Fruit fly (Drosophila melanogaster) whole organism, embryonic: ENCODE measurements around the gene CG13365.

ENCODE experiments used
- CG11504 ChIP-seq: fragments of 200-800 bp; sonication (Bioruptor generic); optimal IDR thresholded peaks from 3 replicates; lab custom pipeline; 2019; ENCODE audit warnings: missing biosample characterization, mild to moderate bottlenecking, missing genetic modification characterization, moderate library complexity
- CG11696 ChIP-seq: fragments of 200-800 bp; sonication (Bioruptor generic); IDR thresholded peaks from 2 replicates; pipeline ENCODE4 v1.3.6; 2022; ENCODE audit warnings: missing biosample characterization, missing genetic modification characterization
- CG12155 ChIP-seq: fragments of 200-800 bp; sonication (Bioruptor generic); optimal IDR thresholded peaks from 3 replicates; lab custom pipeline; 2016; ENCODE audit warnings: missing biosample characterization, missing genetic modification characterization
- CG13296 ChIP-seq: fragments of 200-800 bp; sonication (Bioruptor generic); optimal IDR thresholded peaks from 3 replicates; lab custom pipeline; 2018; ENCODE audit warnings: missing biosample characterization, mild to moderate bottlenecking, missing genetic modification characterization
- CG13424 ChIP-seq: fragments of 200-800 bp; sonication (Bioruptor generic); optimal IDR thresholded peaks from 2 replicates; lab custom pipeline; 2019; ENCODE audit warnings: missing biosample characterization, mild to moderate bottlenecking, missing genetic modification characterization, moderate library complexity
- CG14667 ChIP-seq: fragments of 200-800 bp; sonication (Bioruptor generic); IDR thresholded peaks from 2 replicates; pipeline ENCODE4 v1.3.6; 2022; ENCODE audit warnings: missing biosample characterization, missing genetic modification characterization
- CG14965 ChIP-seq: fragments of 200-800 bp; sonication (Bioruptor generic); optimal IDR thresholded peaks from 2 replicates; lab custom pipeline; 2016; ENCODE audit warnings: missing biosample characterization, missing genetic modification characterization, borderline replicate concordance
- CG16779 ChIP-seq: fragments of 200-800 bp; sonication (Bioruptor generic); IDR thresholded peaks from 2 replicates; pipeline ENCODE4 v1.3.6; 2022; ENCODE audit warnings: missing biosample characterization, missing genetic modification characterization
- CG17186 ChIP-seq: fragments of 200-800 bp; sonication (Bioruptor generic); optimal IDR thresholded peaks from 3 replicates; lab custom pipeline; 2017; ENCODE audit warnings: missing biosample characterization, missing genetic modification reagents, missing genetic modification characterization
- CG18619 ChIP-seq: fragments of 200-800 bp; sonication (Bioruptor generic); optimal IDR thresholded peaks from 3 replicates; lab custom pipeline; 2017; ENCODE audit warnings: missing biosample characterization, mild to moderate bottlenecking, missing genetic modification characterization
- CG2202 ChIP-seq: fragments of 200-800 bp; sonication (Bioruptor generic); optimal IDR thresholded peaks from 2 replicates; lab custom pipeline; 2018; ENCODE audit warnings: missing biosample characterization, mild to moderate bottlenecking, missing genetic modification characterization
- CG3407 ChIP-seq: fragments of 200-800 bp; sonication (Bioruptor generic); optimal IDR thresholded peaks from 2 replicates; lab custom pipeline; 2018; ENCODE audit warnings: missing biosample characterization, mild to moderate bottlenecking, missing genetic modification characterization
- CG4360 ChIP-seq: fragments of 200-800 bp; sonication (Bioruptor generic); IDR thresholded peaks from 2 replicates; pipeline ENCODE4 v1.3.6; 2022; ENCODE audit warnings: missing biosample characterization, missing genetic modification characterization
- CG4404 ChIP-seq: fragments of 200-800 bp; sonication (Bioruptor generic); IDR thresholded peaks from 2 replicates; pipeline ENCODE4 v1.3.6; 2022; ENCODE audit warnings: missing biosample characterization, missing genetic modification characterization
- CG4820 ChIP-seq: fragments of 200-800 bp; sonication (Bioruptor generic); optimal IDR thresholded peaks from 3 replicates; lab custom pipeline; 2016; ENCODE audit warnings: missing biosample characterization, missing genetic modification characterization
- CG5245 ChIP-seq: fragments of 200-800 bp; sonication (Bioruptor generic); optimal IDR thresholded peaks from 3 replicates; lab custom pipeline; 2016; ENCODE audit warnings: missing biosample characterization, missing genetic modification characterization
- CG6813 ChIP-seq: fragments of 200-800 bp; sonication (Bioruptor generic); optimal IDR thresholded peaks from 2 replicates; lab custom pipeline; 2017; ENCODE audit warnings: missing biosample characterization, missing genetic modification characterization, mild to moderate bottlenecking, moderate library complexity, missing genetic modification reagents
- CG6854 ChIP-seq: fragments of 200-800 bp; sonication (Bioruptor generic); optimal IDR thresholded peaks from 3 replicates; lab custom pipeline; 2017; ENCODE audit warnings: missing biosample characterization, mild to moderate bottlenecking, missing genetic modification characterization
- CG7556 ChIP-seq: fragments of 200-800 bp; sonication (Bioruptor generic); optimal IDR thresholded peaks from 2 replicates; lab custom pipeline; 2017; ENCODE audit warnings: missing biosample characterization, mild to moderate bottlenecking, missing genetic modification characterization
- CG7987 ChIP-seq: fragments of 200-800 bp; sonication (Bioruptor generic); optimal IDR thresholded peaks from 2 replicates; lab custom pipeline; 2018; ENCODE audit warnings: missing biosample characterization, mild to moderate bottlenecking, missing genetic modification characterization, moderate library complexity
- CG8290 ChIP-seq, 3 experiments: fragments of 200-800 bp; sonication (Bioruptor generic); optimal IDR thresholded peaks; 2 replicates each; lab custom pipeline; 2016 to 2019; ENCODE audit warnings: missing biosample characterization in 3 of 3, missing genetic modification characterization in 3 of 3, mild to moderate bottlenecking in 2 of 3, moderate library complexity in 1 of 3
- CG8765 ChIP-seq: fragments of 200-800 bp; sonication (Bioruptor generic); IDR thresholded peaks from 2 replicates; pipeline ENCODE4 v1.3.6; 2022; ENCODE audit warnings: missing biosample characterization, missing genetic modification characterization
- CG9215 ChIP-seq: fragments of 200-800 bp; sonication (Bioruptor generic); IDR thresholded peaks from 2 replicates; pipeline ENCODE4 v1.3.6; 2022; ENCODE audit warnings: missing biosample characterization, missing genetic modification characterization
- CG9817 ChIP-seq: fragments of 200-800 bp; sonication (Bioruptor generic); optimal IDR thresholded peaks from 2 replicates; lab custom pipeline; 2018; ENCODE audit warnings: missing biosample characterization, mild to moderate bottlenecking, missing genetic modification characterization, moderate library complexity
- E2f2 ChIP-seq: fragments of 200-800 bp; sonication (Bioruptor generic); IDR thresholded peaks from 2 replicates; pipeline ENCODE4 v1.3.6; 2022; ENCODE audit warnings: missing biosample characterization, missing genetic modification characterization
- GATAe ChIP-seq: fragments of 200-800 bp; sonication (Bioruptor generic); conservative IDR thresholded peaks from 2 replicates; pipeline ENCODE4 v1.3.6; 2022; ENCODE audit warnings: missing biosample characterization, missing genetic modification characterization
- NFAT ChIP-seq: fragments of 200-800 bp; sonication (Bioruptor generic); IDR thresholded peaks from 2 replicates; pipeline ENCODE4 v1.3.6; 2022; ENCODE audit warnings: missing biosample characterization, missing genetic modification characterization
- Nf-YC ChIP-seq: fragments of 200-800 bp; optimal IDR thresholded peaks from 3 replicates; lab custom pipeline; 2019; ENCODE audit warnings: missing biosample characterization, mild to moderate bottlenecking, missing genetic modification characterization, moderate library complexity
- Spps ChIP-seq: fragments of 200-800 bp; sonication (Bioruptor generic); optimal IDR thresholded peaks from 2 replicates; lab custom pipeline; 2018; ENCODE audit warnings: missing biosample characterization, mild to moderate bottlenecking, missing genetic modification characterization
- Xrp1 ChIP-seq: fragments of 200-800 bp; sonication (Bioruptor generic); IDR thresholded peaks from 2 replicates; pipeline ENCODE4 v1.3.6; 2022; ENCODE audit warnings: missing biosample characterization, missing genetic modification characterization
- bab2 ChIP-seq: fragments of 200-800 bp; sonication (Bioruptor generic); optimal IDR thresholded peaks from 2 replicates; lab custom pipeline; 2016; ENCODE audit warnings: missing biosample characterization, missing genetic modification characterization
- bcd ChIP-seq: fragments of 200-800 bp; sonication (Bioruptor generic); optimal IDR thresholded peaks from 2 replicates; lab custom pipeline; 2017; ENCODE audit warnings: missing biosample characterization, mild to moderate bottlenecking, missing genetic modification characterization
- cg ChIP-seq: fragments of 200-800 bp; sonication (Bioruptor generic); optimal IDR thresholded peaks from 3 replicates; lab custom pipeline; 2019; ENCODE audit warnings: missing biosample characterization, mild to moderate bottlenecking, missing genetic modification characterization, moderate library complexity
- chinmo ChIP-seq: fragments of 200-800 bp; sonication (Bioruptor generic); IDR thresholded peaks from 4 replicates; pipeline ENCODE4 v1.3.6; 2022; ENCODE audit warnings: missing biosample characterization, missing genetic modification characterization; ENCODE audit not compliant: partially characterized antibody
- chm ChIP-seq: fragments of 200-800 bp; sonication (Bioruptor generic); IDR thresholded peaks from 2 replicates; pipeline ENCODE4 v1.3.6; 2022; ENCODE audit warnings: missing biosample characterization, missing genetic modification characterization
- corto ChIP-seq: fragments of 200-800 bp; sonication (Bioruptor generic); optimal IDR thresholded peaks from 2 replicates; lab custom pipeline; 2016; ENCODE audit warnings: missing biosample characterization, mild to moderate bottlenecking, missing genetic modification characterization, moderate library complexity
- exex ChIP-seq: fragments of 200-800 bp; sonication (Bioruptor generic); optimal IDR thresholded peaks from 4 replicates; lab custom pipeline; 2018; ENCODE audit warnings: missing biosample characterization, mild to moderate bottlenecking, missing genetic modification characterization, moderate library complexity
- fd64A ChIP-seq: fragments of 200-800 bp; sonication (Bioruptor generic); optimal IDR thresholded peaks from 3 replicates; lab custom pipeline; 2018; ENCODE audit warnings: missing biosample characterization, mild to moderate bottlenecking, missing genetic modification characterization
- fu2 ChIP-seq: fragments of 200-800 bp; sonication (Bioruptor generic); optimal IDR thresholded peaks from 2 replicates; lab custom pipeline; 2016; ENCODE audit warnings: missing biosample characterization, missing genetic modification characterization
- gcm2 ChIP-seq: fragments of 200-800 bp; sonication (Bioruptor generic); optimal IDR thresholded peaks from 2 replicates; lab custom pipeline; 2016; ENCODE audit warnings: missing biosample characterization, missing genetic modification characterization
- hth ChIP-seq: fragments of >200 bp; optimal IDR thresholded peaks from 2 replicates; lab custom pipeline; 2017; ENCODE audit warnings: inconsistent platforms
- jigr1 ChIP-seq: fragments of 200-800 bp; sonication (Bioruptor generic); IDR thresholded peaks from 3 replicates; pipeline ENCODE4 v1.3.6; 2022; ENCODE audit warnings: missing biosample characterization, missing genetic modification characterization
- jumu ChIP-seq: fragments of 200-800 bp; sonication (Bioruptor generic); optimal IDR thresholded peaks from 3 replicates; lab custom pipeline; 2016; ENCODE audit warnings: missing biosample characterization, missing genetic modification characterization
- klu ChIP-seq: fragments of 200-800 bp; sonication (Bioruptor generic); IDR thresholded peaks from 2 replicates; pipeline ENCODE4 v1.3.6; 2022; ENCODE audit warnings: missing biosample characterization, missing genetic modification characterization
- nom ChIP-seq: fragments of 200-800 bp; sonication (Bioruptor generic); optimal IDR thresholded peaks from 2 replicates; lab custom pipeline; 2017; ENCODE audit warnings: missing biosample characterization, missing genetic modification characterization, mild to moderate bottlenecking, moderate library complexity, missing genetic modification reagents
- otp ChIP-seq: fragments of 200-800 bp; sonication (Bioruptor generic); IDR thresholded peaks from 3 replicates; pipeline ENCODE4, ENCODE4 v1.3.6; 2022; ENCODE audit warnings: missing biosample characterization, missing genetic modification characterization
- pan ChIP-seq, 4 experiments: fragments of >200 bp in 3 of 4; fragments of 200-800 bp in 1 of 4; sonication (Bioruptor generic) in 1 of 4; optimal IDR thresholded peaks in 3 of 4; IDR thresholded peaks in 1 of 4; 2 replicates each; pipeline versions ENCODE4 v1.3.6 to Lab custom; 2017 to 2022; ENCODE audit warnings: missing biosample characterization in 2 of 4, missing genetic modification characterization in 2 of 4, mixed read lengths in 1 of 4
- repo ChIP-seq: fragments of 200-800 bp; sonication (Bioruptor generic); optimal IDR thresholded peaks from 2 replicates; lab custom pipeline; 2016; ENCODE audit warnings: missing biosample characterization, missing genetic modification characterization
- sens-2 ChIP-seq: fragments of 200-800 bp; sonication (Bioruptor generic); IDR thresholded peaks from 2 replicates; pipeline ENCODE4 v1.3.6; 2022; ENCODE audit warnings: missing biosample characterization, missing genetic modification characterization
- tap ChIP-seq: fragments of 200-800 bp; optimal IDR thresholded peaks from 3 replicates; lab custom pipeline; 2019; ENCODE audit warnings: missing biosample characterization, mild to moderate bottlenecking, missing genetic modification characterization, moderate library complexity
- tx ChIP-seq: fragments of 200-800 bp; sonication (Bioruptor generic); optimal IDR thresholded peaks from 2 replicates; lab custom pipeline; 2016; ENCODE audit warnings: missing biosample characterization, missing genetic modification characterization
- wek ChIP-seq: fragments of 200-800 bp; sonication (Bioruptor generic); optimal IDR thresholded peaks from 3 replicates; lab custom pipeline; 2018; ENCODE audit warnings: missing biosample characterization, mild to moderate bottlenecking, missing genetic modification characterization, moderate library complexity

CG13365 gene

dm6 chrX:617477-617795 is 3.6 kb downstream of the CG13365 start (continued):
- no peak for TF ChIP-seq sens-2
- no peak for TF ChIP-seq CG13424 (tag; lab: Kevin White, UChicago)
- TF ChIP-seq Spps (tag; lab: Kevin White, UChicago): no peak
- TF ChIP-seq CG11696 (GFP tag; lab: Robert Waterston, UW): no peak
- no peak for TF ChIP-seq CG4820
- no peak for TF ChIP-seq CG13296 (GFP tag; lab: Kevin White, UChicago)
- TF ChIP-seq bab2 (GFP tag; lab: Kevin White, UChicago): no peak
- no peak for TF ChIP-seq CG7987 (GFP tag; lab: Kevin White, UChicago)
- no peak for TF ChIP-seq CG6854 (GFP tag; lab: Kevin White, UChicago)
- no peak for TF ChIP-seq CG14667
- TF ChIP-seq tap (tag; lab: Kevin White, UChicago): no peak
- TF ChIP-seq GATAe (GFP tag; lab: Robert Waterston, UW): no peak
- TF ChIP-seq CG18619 (GFP tag; lab: Kevin White, UChicago): no peak
- TF ChIP-seq bcd (GFP tag; lab: Kevin White, UChicago): no peak
- no peak for TF ChIP-seq Xrp1 (GFP tag; lab: Robert Waterston, UW)
- no peak for TF ChIP-seq fd64A (GFP tag; lab: Kevin White, UChicago)
- TF ChIP-seq CG8765 (GFP tag; lab: Robert Waterston, UW): no peak
- no peak for TF ChIP-seq CG2202 (tag; lab: Kevin White, UChicago)
- TF ChIP-seq exex (tag; lab: Kevin White, UChicago): no peak
- TF ChIP-seq nom (GFP tag; lab: Kevin White, UChicago): no peak
- TF ChIP-seq chinmo (GFP tag; lab: Robert Waterston, UW): peak; percentile 64; the same call in 1 of the 4 replicates
- TF ChIP-seq wek: no peak
- TF ChIP-seq Nf-YC: no peak
- TF ChIP-seq CG9215 (GFP tag; lab: Robert Waterston, UW): no peak
- TF ChIP-seq CG4360: peak; percentile 91
- no peak for TF ChIP-seq gcm2 (GFP tag; lab: Kevin White, UChicago)
- TF ChIP-seq chm: no peak
- TF ChIP-seq CG11504 (tag; lab: Kevin White, UChicago): no peak
- TF ChIP-seq jumu (GFP tag; lab: Kevin White, UChicago): no peak
- TF ChIP-seq cg (GFP tag; lab: Kevin White, UChicago): no peak
- no peak for TF ChIP-seq CG16779 (GFP tag; lab: Robert Waterston, UW)
- TF ChIP-seq jigr1 (GFP tag; lab: Robert Waterston, UW): no peak
- TF ChIP-seq fu2: no peak
- TF ChIP-seq hth: no peak
- TF ChIP-seq NFAT (GFP tag; lab: Robert Waterston, UW): no peak
- TF ChIP-seq CG17186 (GFP tag; lab: Kevin White, UChicago): peak; percentile 93
- TF ChIP-seq pan (optimal IDR thresholded peaks at IDR 0.05; lab: Kevin White, UChicago): no peak
- TF ChIP-seq pan (GFP tag; optimal IDR thresholded peaks at IDR 0.05 in 1 of 2, IDR thresholded peaks at IDR 0.05 in 1 of 2): no peak
- TF ChIP-seq E2f2 (GFP tag; lab: Robert Waterston, UW): peak; percentile 90
- TF ChIP-seq CG4404 (GFP tag; lab: Robert Waterston, UW): no peak
- no peak for TF ChIP-seq repo (GFP tag; lab: Kevin White, UChicago)
- no peak for TF ChIP-seq CG3407 (GFP tag; lab: Kevin White, UChicago)
- no peak for TF ChIP-seq tx
- TF ChIP-seq CG12155: no peak
- TF ChIP-seq CG5245 (GFP tag; lab: Kevin White, UChicago): no peak
- TF ChIP-seq corto (GFP tag; lab: Kevin White, UChicago): no peak
- no peak for TF ChIP-seq CG8290 (GFP tag; optimal IDR thresholded peaks at IDR 0.05; lab: Kevin White, UChicago)
- peak in 1 of 2 experiments; percentile 68 for TF ChIP-seq CG8290 (tag; optimal IDR thresholded peaks at IDR 0.05; lab: Kevin White, UChicago)
- TF ChIP-seq CG7556 (GFP tag; lab: Kevin White, UChicago): no peak
- no peak for TF ChIP-seq CG9817
- TF ChIP-seq CG14965 (GFP tag; lab: Kevin White, UChicago): no peak
- TF ChIP-seq CG6813 (GFP tag; lab: Kevin White, UChicago): no peak
- TF ChIP-seq klu (GFP tag; lab: Robert Waterston, UW): no peak
- TF ChIP-seq otp (GFP tag; lab: Robert Waterston, UW): no peak
